Worm (Caenorhabditis elegans): ENCODE measurements around the gene deg-3.

DNA sequence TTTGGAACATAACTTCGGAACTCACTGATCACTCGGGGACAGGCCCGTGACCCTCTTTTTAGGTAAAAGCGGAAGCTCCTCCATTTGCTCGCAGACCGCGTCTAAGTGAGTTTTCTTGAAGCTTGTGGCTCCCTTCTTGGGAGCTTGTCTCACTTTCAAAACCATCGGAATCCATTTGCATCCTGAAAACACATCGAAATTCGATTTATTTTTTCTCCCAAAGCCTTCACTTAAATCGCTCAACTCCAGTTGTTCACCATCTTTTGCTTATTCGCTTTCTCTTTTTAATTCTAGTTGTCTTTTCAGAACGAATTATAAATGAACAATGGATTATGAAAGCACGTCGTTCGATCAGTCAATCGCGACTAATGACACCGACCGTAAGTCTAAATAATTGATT, 44.3 kb upstream of the deg-3 start, which contains the start of gene T11F9.1:
- TF ChIP-seq ceh-6 (GFP tag; optimal IDR thresholded peaks at IDR 0.05) (no peak), tbx-2 (tag; optimal IDR thresholded peaks at IDR 0.05) (no peak), ceh-18 (tag; optimal IDR thresholded peaks at IDR 0.05) (no peak), ceh-24 (tag; optimal IDR thresholded peaks at IDR 0.05) (no peak), nhr-11 (tag; optimal IDR thresholded peaks at IDR 0.05) (no peak), nhr-232 (tag; optimal IDR thresholded peaks at IDR 0.05) (no peak)

Measured in whole organism, late embryonic.